Worm (Caenorhabditis elegans) whole organism, L2 larva: ENCODE data around the gene ets-8.

Experiments
- C34F6.9 ChIP-seq: fragments of 150-350 bp; optimal IDR thresholded peaks from 2 replicates; lab custom pipeline; 2014; ENCODE audit warnings: missing biosample characterization, missing genetic modification characterization
- F13H6.1 ChIP-seq: sonication (generic microtip); optimal IDR thresholded peaks from 2 replicates; lab custom pipeline; 2016; ENCODE audit warnings: missing genetic modification characterization, missing compliant biosample characterization
- R02D3.7 ChIP-seq: fragments of 150-350 bp; optimal IDR thresholded peaks from 2 replicates; lab custom pipeline; 2014; ENCODE audit warnings: missing biosample characterization, missing genetic modification characterization
- Y55F3AM.14 ChIP-seq: fragments of 200-800 bp; sonication (Bioruptor generic); optimal IDR thresholded peaks from 2 replicates; lab custom pipeline; 2018; ENCODE audit warnings: mild to moderate bottlenecking, missing genetic modification characterization, missing compliant biosample characterization
- ceh-16 ChIP-seq: fragments of 150-350 bp; optimal IDR thresholded peaks from 2 replicates; lab custom pipeline; 2014; ENCODE audit warnings: missing biosample characterization, missing genetic modification characterization
- dmd-4 ChIP-seq: sonication (generic microtip); optimal IDR thresholded peaks from 2 replicates; lab custom pipeline; 2017; ENCODE audit warnings: missing biosample characterization, missing genetic modification characterization
- egl-27 ChIP-seq: sonication (generic microtip); optimal IDR thresholded peaks from 3 replicates; lab custom pipeline; 2017; ENCODE audit warnings: missing biosample characterization, missing genetic modification reagents, missing genetic modification characterization
- elt-1 ChIP-seq: fragments of 150-350 bp; optimal IDR thresholded peaks from 2 replicates; lab custom pipeline; 2014; ENCODE audit warnings: missing biosample characterization, missing genetic modification characterization
- fos-1 ChIP-seq: fragments of 150-350 bp; optimal IDR thresholded peaks from 2 replicates; lab custom pipeline; 2014; ENCODE audit warnings: missing biosample characterization, missing genetic modification characterization
- lin-11 ChIP-seq: fragments of 150-350 bp; sonication (generic microtip); optimal IDR thresholded peaks from 2 replicates; lab custom pipeline; 2014; ENCODE audit warnings: missing biosample characterization, missing genetic modification characterization, inconsistent platforms, mixed read lengths
- lin-39 ChIP-seq: fragments of 150-350 bp; optimal IDR thresholded peaks from 2 replicates; lab custom pipeline; 2014; ENCODE audit warnings: missing biosample characterization, missing genetic modification reagents, missing genetic modification characterization
- lsy-2 ChIP-seq, 2 experiments: fragments of 150-350 bp in 1 of 2; sonication (generic microtip) in 1 of 2; optimal IDR thresholded peaks; 2 replicates each; lab custom pipeline; 2014 to 2017; ENCODE audit warnings: missing biosample characterization in 2 of 2, missing genetic modification characterization in 2 of 2
- mdl-1 ChIP-seq, 2 experiments: fragments of 150-350 bp in 1 of 2; sonication (generic microtip) in 1 of 2; optimal IDR thresholded peaks; 2 replicates each; lab custom pipeline; 2017; ENCODE audit warnings: missing biosample characterization in 2 of 2, missing genetic modification characterization in 2 of 2
- nhr-12 ChIP-seq: fragments of 150-350 bp; optimal IDR thresholded peaks from 2 replicates; lab custom pipeline; 2014; ENCODE audit warnings: missing biosample characterization, missing genetic modification characterization
- nhr-129 ChIP-seq: fragments of 150-350 bp; optimal IDR thresholded peaks from 2 replicates; lab custom pipeline; 2014; ENCODE audit warnings: missing biosample characterization, missing genetic modification characterization
- nhr-21 ChIP-seq: fragments of 150-350 bp; optimal IDR thresholded peaks from 2 replicates; lab custom pipeline; 2014; ENCODE audit warnings: missing biosample characterization, missing genetic modification characterization
- nhr-23 ChIP-seq: fragments of 150-350 bp; optimal IDR thresholded peaks from 2 replicates; lab custom pipeline; 2014; ENCODE audit warnings: missing biosample characterization, missing genetic modification reagents, missing genetic modification characterization
- nhr-237 ChIP-seq: fragments of 150-350 bp; optimal IDR thresholded peaks from 2 replicates; lab custom pipeline; 2014; ENCODE audit warnings: missing biosample characterization, missing genetic modification characterization
- nhr-25 ChIP-seq: fragments of 150-350 bp; sonication (generic microtip); optimal IDR thresholded peaks from 3 replicates; lab custom pipeline; 2014; ENCODE audit warnings: missing biosample characterization, missing genetic modification characterization
- nhr-6 ChIP-seq: fragments of 150-350 bp; optimal IDR thresholded peaks from 2 replicates; lab custom pipeline; 2014; ENCODE audit warnings: missing biosample characterization, missing genetic modification characterization
- peb-1 ChIP-seq: fragments of 150-350 bp; optimal IDR thresholded peaks from 2 replicates; lab custom pipeline; 2014; ENCODE audit warnings: missing biosample characterization, missing genetic modification characterization
- sem-4 ChIP-seq: fragments of 150-350 bp; optimal IDR thresholded peaks from 2 replicates; lab custom pipeline; 2014; ENCODE audit warnings: missing biosample characterization, missing genetic modification reagents, missing genetic modification characterization
- skn-1 ChIP-seq: sonication (generic microtip); optimal IDR thresholded peaks from 2 replicates; lab custom pipeline; 2017; ENCODE audit warnings: missing biosample characterization, missing genetic modification characterization
- sma-3 ChIP-seq: sonication (generic microtip); optimal IDR thresholded peaks from 2 replicates; lab custom pipeline; 2016; ENCODE audit warnings: missing genetic modification reagents, missing genetic modification characterization, missing compliant biosample characterization
- sma-9 ChIP-seq, 2 experiments: fragments of 150-350 bp in 1 of 2; sonication (generic microtip) in 1 of 2; optimal IDR thresholded peaks; 2 replicates each; lab custom pipeline; 2014 to 2016; ENCODE audit warnings: missing genetic modification characterization in 2 of 2, mild to moderate bottlenecking in 1 of 2, missing biosample characterization in 1 of 2, missing compliant biosample characterization in 1 of 2, missing genetic modification reagents in 1 of 2, moderate library complexity in 1 of 2
- unc-39 ChIP-seq: fragments of 150-350 bp; optimal IDR thresholded peaks from 2 replicates; lab custom pipeline; 2014; ENCODE audit warnings: missing biosample characterization, missing genetic modification characterization
- unc-55 ChIP-seq: fragments of 150-350 bp; sonication (generic microtip); optimal IDR thresholded peaks from 3 replicates; lab custom pipeline; 2014; ENCODE audit warnings: missing biosample characterization, missing genetic modification reagents, missing genetic modification characterization
- unc-62 ChIP-seq: fragments of 150-350 bp; optimal IDR thresholded peaks from 2 replicates; lab custom pipeline; 2014; ENCODE audit warnings: missing biosample characterization, missing genetic modification reagents, missing genetic modification characterization
- zag-1 ChIP-seq: fragments of 150-350 bp; optimal IDR thresholded peaks from 2 replicates; lab custom pipeline; 2014; ENCODE audit warnings: missing biosample characterization, missing genetic modification characterization
- ztf-1 ChIP-seq: fragments of 200-800 bp; sonication (Bioruptor generic); conservative IDR thresholded peaks from 2 replicates; pipeline ENCODE4 v1.3.6; 2022; ENCODE audit warnings: missing genetic modification characterization, missing compliant biosample characterization
- ztf-11 ChIP-seq: sonication (generic microtip); optimal IDR thresholded peaks from 2 replicates; lab custom pipeline; 2017; ENCODE audit warnings: missing biosample characterization, missing genetic modification characterization
- ztf-4 ChIP-seq: fragments of 150-350 bp; optimal IDR thresholded peaks from 2 replicates; lab custom pipeline; 2014; ENCODE audit warnings: missing biosample characterization, missing genetic modification characterization

ets-8 gene

DNA sequence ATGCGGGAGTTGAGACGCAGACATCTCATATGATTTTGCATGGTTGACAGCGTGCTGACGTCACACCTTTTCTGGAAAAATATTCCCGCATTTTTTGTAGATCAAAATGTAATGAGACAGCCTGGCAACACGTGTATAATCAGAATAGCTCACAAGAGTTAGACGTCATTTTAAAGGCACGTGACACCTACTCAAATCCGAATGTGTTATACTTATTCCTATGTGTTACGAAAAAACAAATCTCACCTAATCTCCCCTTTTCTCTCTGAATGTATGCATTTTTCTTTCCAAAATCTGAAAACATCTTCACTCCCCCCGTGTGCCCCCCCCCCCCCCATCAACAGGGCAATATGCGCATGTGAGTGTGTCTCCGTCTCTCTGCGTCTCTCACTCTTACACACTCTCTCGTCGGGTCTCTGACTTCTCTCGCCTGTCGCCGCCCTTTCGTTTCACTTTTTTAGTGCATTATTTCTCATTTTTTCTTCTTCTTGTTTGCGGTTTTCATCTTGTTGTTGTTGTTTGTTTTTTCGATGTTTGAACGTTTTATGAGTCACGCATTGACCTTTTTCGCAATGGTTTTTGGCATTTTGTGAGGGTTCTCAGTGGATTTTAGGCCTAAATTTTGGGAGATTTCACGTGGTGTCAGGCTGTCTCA lies 8.2 kb upstream of the ets-8 start (continued):
- no peak for TF ChIP-seq ztf-11 (tag; lab: Kevin White, UChicago)
- TF ChIP-seq lin-11 (tag; lab: Kevin White, UChicago): no peak
- TF ChIP-seq ceh-16 (tag; lab: Kevin White, UChicago): no peak
- no peak for TF ChIP-seq nhr-237 (tag; lab: Kevin White, UChicago)
- no peak for TF ChIP-seq R02D3.7 (tag; lab: Kevin White, UChicago)
- TF ChIP-seq unc-39: no peak

DNA sequence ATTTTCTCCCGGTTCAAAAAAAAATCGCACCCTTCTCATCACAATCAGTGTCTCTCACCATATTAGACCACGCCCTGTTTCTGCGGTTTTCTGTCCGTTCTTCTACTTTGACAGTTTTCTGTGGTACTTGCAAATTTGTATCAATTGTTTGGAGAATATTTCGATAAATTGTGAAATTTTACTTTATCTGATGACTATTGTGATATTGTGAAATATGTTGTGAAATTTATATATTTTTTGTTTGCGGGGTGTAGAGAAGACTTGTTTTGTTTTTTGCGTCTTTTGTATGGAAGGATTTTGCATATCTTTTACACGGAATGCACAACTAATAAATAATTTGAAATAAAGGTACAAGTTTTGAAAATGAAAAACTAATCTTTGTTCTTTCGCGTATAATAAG lies 7.1 kb upstream of the ets-8 start:
- TF ChIP-seq nhr-237 (tag; lab: Kevin White, UChicago) (no peak), dmd-4 (tag; lab: Kevin White, UChicago) (no peak), mdl-1 (tag; optimal IDR thresholded peaks at IDR 0.05; lab: Kevin White, UChicago) (no peak), skn-1 (tag; lab: Kevin White, UChicago) (no peak), nhr-23 (no peak), ztf-11 (tag; lab: Kevin White, UChicago) (no peak), nhr-6 (no peak), F13H6.1 (tag; lab: Kevin White, UChicago) (no peak), C34F6.9 (tag; lab: Kevin White, UChicago) (no peak), nhr-12 (tag; lab: Kevin White, UChicago) (no peak), sem-4 (tag; lab: Kevin White, UChicago) (no peak)

ce11 chrIV:1163126-1163525 lies 2.8 kb upstream of the ets-8 start, which contains the start of gene C50A2.7:
Gene C50A2.7 (plus strand): TSS chrIV:1163426.
- TF ChIP-seq lsy-2 (tag; optimal IDR thresholded peaks at IDR 0.05; lab: Kevin White, UChicago): no peak
- no peak for TF ChIP-seq egl-27 (tag; lab: Kevin White, UChicago)
- no peak for TF ChIP-seq nhr-129 (tag; lab: Kevin White, UChicago)
- TF ChIP-seq sma-3 (GFP tag; lab: Kevin White, UChicago): no peak
- no peak for TF ChIP-seq peb-1 (tag; lab: Kevin White, UChicago)
- no peak for TF ChIP-seq unc-62 (GFP tag; lab: Kevin White, UChicago)
- no peak for TF ChIP-seq sma-9 (GFP tag; optimal IDR thresholded peaks at IDR 0.05; lab: Kevin White, UChicago)
- no peak for TF ChIP-seq sma-9 (tag; optimal IDR thresholded peaks at IDR 0.05; lab: Kevin White, UChicago)
- TF ChIP-seq zag-1 (tag; lab: Kevin White, UChicago): no peak
- TF ChIP-seq Y55F3AM.14: no peak
- no peak for TF ChIP-seq elt-1 (tag; lab: Kevin White, UChicago)
- TF ChIP-seq ztf-1 (GFP tag; lab: Robert Waterston, UW): no peak
- TF ChIP-seq unc-55 (GFP tag; lab: Kevin White, UChicago): no peak

ce11 chrIV:1157928-1158327 lies 2.4 kb downstream of the ets-8 start, which contains the start of gene C50A2.3:
Gene C50A2.3 (minus strand): TSS chrIV:1158028.
- no peak for TF ChIP-seq lin-39 (tag; lab: Kevin White, UChicago)
- TF ChIP-seq F13H6.1 (tag; lab: Kevin White, UChicago): no peak
- no peak for TF ChIP-seq ztf-4 (tag; lab: Kevin White, UChicago)
- no peak for TF ChIP-seq nhr-21 (tag; lab: Kevin White, UChicago)
- TF ChIP-seq nhr-129 (tag; lab: Kevin White, UChicago): no peak
- TF ChIP-seq peb-1 (tag; lab: Kevin White, UChicago): no peak
- TF ChIP-seq C34F6.9 (tag; lab: Kevin White, UChicago): no peak
- TF ChIP-seq sma-3 (GFP tag; lab: Kevin White, UChicago): no peak
- no peak for TF ChIP-seq zag-1 (tag; lab: Kevin White, UChicago)
- TF ChIP-seq lin-11 (tag; lab: Kevin White, UChicago): no peak
- no peak for TF ChIP-seq R02D3.7 (tag; lab: Kevin White, UChicago)
- no peak for TF ChIP-seq fos-1 (tag; lab: Kevin White, UChicago)
- no peak for TF ChIP-seq unc-39
- no peak for TF ChIP-seq nhr-25
- no peak for TF ChIP-seq elt-1 (tag; lab: Kevin White, UChicago)
- TF ChIP-seq egl-27 (tag; lab: Kevin White, UChicago): no peak
- no peak for TF ChIP-seq Y55F3AM.14

ce11 chrIV:1155206-1155605 lies 5.1 kb downstream of the ets-8 start:
- TF ChIP-seq nhr-25 (peak; percentile 38), egl-27 (tag; lab: Kevin White, UChicago) (no peak)
